Worm (Caenorhabditis elegans) whole organism, late embryonic: ENCODE measurements around the gene npp-5.

Experiments used
- ahr-1 ChIP-seq: sonication (generic microtip); optimal IDR thresholded peaks from 2 replicates; lab custom pipeline; 2016; ENCODE audit warnings: missing genetic modification characterization, missing compliant biosample characterization
- ceh-30 ChIP-seq: fragments of 150-350 bp; optimal IDR thresholded peaks from 2 replicates; lab custom pipeline; 2014; ENCODE audit warnings: missing biosample characterization, missing genetic modification characterization
- ceh-48 ChIP-seq: sonication (generic microtip); optimal IDR thresholded peaks from 2 replicates; lab custom pipeline; 2016; ENCODE audit warnings: missing genetic modification characterization, inconsistent platforms, missing compliant biosample characterization
- ceh-9 ChIP-seq: sonication (generic microtip); optimal IDR thresholded peaks from 2 replicates; lab custom pipeline; 2016; ENCODE audit warnings: mild to moderate bottlenecking, missing genetic modification characterization, inconsistent platforms, missing compliant biosample characterization
- eyg-1 ChIP-seq: sonication (generic microtip); optimal IDR thresholded peaks from 2 replicates; lab custom pipeline; 2016; ENCODE audit warnings: missing genotype, missing genetic modification characterization, missing compliant biosample characterization
- mec-3 ChIP-seq: sonication (generic microtip); optimal IDR thresholded peaks from 2 replicates; lab custom pipeline; 2016; ENCODE audit warnings: borderline replicate concordance, missing genetic modification characterization, missing compliant biosample characterization
- nhr-11 ChIP-seq: fragments of 150-350 bp; optimal IDR thresholded peaks from 2 replicates; lab custom pipeline; 2014; ENCODE audit warnings: missing biosample characterization, missing genetic modification characterization
- pat-9 ChIP-seq: fragments of 200-800 bp; sonication (Bioruptor generic); optimal IDR thresholded peaks from 2 replicates; lab custom pipeline; 2018; ENCODE audit warnings: mild to moderate bottlenecking, missing genetic modification characterization, moderate library complexity, missing compliant biosample characterization
- pha-2 ChIP-seq: sonication (generic microtip); optimal IDR thresholded peaks from 2 replicates; lab custom pipeline; 2017; ENCODE audit warnings: mild to moderate bottlenecking, missing genetic modification characterization, missing compliant biosample characterization
- ref-2 ChIP-seq: sonication (generic microtip); optimal IDR thresholded peaks from 2 replicates; lab custom pipeline; 2016; ENCODE audit warnings: missing genetic modification characterization, missing compliant biosample characterization
- unc-55 ChIP-seq: sonication (generic microtip); optimal IDR thresholded peaks from 2 replicates; lab custom pipeline; 2017; ENCODE audit warnings: missing biosample characterization, missing genetic modification reagents, missing genetic modification characterization
- unc-86 ChIP-seq: sonication (generic microtip); optimal IDR thresholded peaks from 2 replicates; lab custom pipeline; 2016; ENCODE audit warnings: missing genetic modification characterization, missing compliant biosample characterization

DNA sequence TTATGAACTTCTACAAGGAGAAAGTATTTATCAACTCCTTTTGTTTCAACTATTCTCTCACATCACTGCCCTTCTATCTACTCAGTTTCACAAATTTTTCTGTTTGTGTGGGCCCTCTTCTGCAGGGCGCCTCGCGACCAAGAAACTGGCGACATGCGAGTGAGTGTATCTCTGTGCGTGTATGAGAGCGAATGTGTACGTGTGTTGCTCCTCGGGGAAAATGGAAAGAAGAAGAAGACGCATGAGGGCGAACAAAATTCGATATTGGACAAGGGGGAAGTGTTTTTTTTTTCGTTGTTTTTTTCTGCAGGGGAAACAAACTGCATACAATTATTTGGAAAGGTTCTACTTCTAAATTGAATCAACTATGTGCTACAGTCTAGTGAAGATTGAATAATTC, 22.0 kb upstream of the npp-5 start:
- TF ChIP-seq eyg-1 (tag; lab: Kevin White, UChicago) = no peak
- no peak for TF ChIP-seq ceh-9 (tag; lab: Kevin White, UChicago)
- no peak for TF ChIP-seq ceh-30 (tag; lab: Kevin White, UChicago)
- TF ChIP-seq unc-55 (GFP tag; lab: Kevin White, UChicago) = no peak
- TF ChIP-seq ceh-48 = no peak
- TF ChIP-seq unc-86 (tag; lab: Kevin White, UChicago) = no peak
- TF ChIP-seq pat-9 (tag; lab: Kevin White, UChicago) = no peak
- no peak for TF ChIP-seq nhr-11 (tag; lab: Kevin White, UChicago)
- TF ChIP-seq ahr-1 (tag; lab: Kevin White, UChicago) = no peak
- TF ChIP-seq ref-2 = no peak
- no peak for TF ChIP-seq pha-2 (tag; lab: Kevin White, UChicago)
- no peak for TF ChIP-seq mec-3 (tag; lab: Kevin White, UChicago)
